Fruit fly (Drosophila melanogaster) whole organism, prepupa: Measurements from ENCODE around the gene Pten.

Experiments used
- Blimp-1 ChIP-seq: fragments of 200-800 bp; sonication (Bioruptor generic); optimal IDR thresholded peaks from 3 replicates; lab custom pipeline; 2017; ENCODE audit warnings: missing biosample characterization, missing genetic modification characterization, mild to moderate bottlenecking, moderate library complexity, missing genetic modification reagents
- CG10631 ChIP-seq: fragments of 200-800 bp; sonication (Bioruptor generic); optimal IDR thresholded peaks from 2 replicates; lab custom pipeline; 2016; ENCODE audit warnings: missing biosample characterization, missing genetic modification characterization
- CG11762 ChIP-seq: fragments of 200-800 bp; sonication (Bioruptor generic); optimal IDR thresholded peaks from 3 replicates; lab custom pipeline; 2016; ENCODE audit warnings: missing biosample characterization, missing genetic modification characterization; ENCODE audit not compliant: insufficient read depth
- CG15336 ChIP-seq: fragments of 200-800 bp; sonication (Bioruptor generic); IDR thresholded peaks from 2 replicates; pipeline ENCODE4 v1.3.6; 2022; ENCODE audit warnings: missing biosample characterization, missing genetic modification characterization
- CG1621 ChIP-seq: fragments of 200-800 bp; sonication (Bioruptor generic); optimal IDR thresholded peaks from 3 replicates; lab custom pipeline; 2018; ENCODE audit warnings: missing biosample characterization, mild to moderate bottlenecking, missing genetic modification characterization
- CG16779 ChIP-seq: fragments of 200-800 bp; sonication (Bioruptor generic); optimal IDR thresholded peaks from 3 replicates; lab custom pipeline; 2017; ENCODE audit warnings: missing biosample characterization, mild to moderate bottlenecking, missing genetic modification characterization
- CG3032 ChIP-seq: fragments of 200-800 bp; optimal IDR thresholded peaks from 2 replicates; lab custom pipeline; 2019; ENCODE audit warnings: missing biosample characterization, mild to moderate bottlenecking, missing genetic modification characterization, moderate library complexity
- CG31627 ChIP-seq: fragments of 200-800 bp; sonication (Bioruptor generic); optimal IDR thresholded peaks from 3 replicates; lab custom pipeline; 2016; ENCODE audit warnings: missing biosample characterization, missing genetic modification characterization
- CG4318 ChIP-seq: fragments of 200-800 bp; sonication (Bioruptor generic); optimal IDR thresholded peaks from 3 replicates; lab custom pipeline; 2017; ENCODE audit warnings: missing biosample characterization, mild to moderate bottlenecking, missing genetic modification characterization
- CG6276 ChIP-seq: fragments of 200-800 bp; sonication (Bioruptor generic); optimal IDR thresholded peaks from 2 replicates; lab custom pipeline; 2017; ENCODE audit warnings: missing biosample characterization, mild to moderate bottlenecking, missing genetic modification characterization
- CG6808 ChIP-seq: fragments of 200-800 bp; sonication (Bioruptor generic); optimal IDR thresholded peaks from 3 replicates; lab custom pipeline; 2017; ENCODE audit warnings: missing biosample characterization, missing genetic modification characterization, mild to moderate bottlenecking, moderate library complexity, missing genetic modification reagents
- CG6854 ChIP-seq: fragments of 200-800 bp; sonication (Bioruptor generic); optimal IDR thresholded peaks from 2 replicates; lab custom pipeline; 2017; ENCODE audit warnings: missing biosample characterization, mild to moderate bottlenecking, missing genetic modification characterization
- CG7368 ChIP-seq: fragments of 200-800 bp; sonication (Bioruptor generic); optimal IDR thresholded peaks from 3 replicates; lab custom pipeline; 2016; ENCODE audit warnings: missing biosample characterization, missing genetic modification characterization
- CG8119 ChIP-seq: fragments of 200-800 bp; sonication (Bioruptor generic); IDR thresholded peaks from 3 replicates; pipeline ENCODE4 v1.3.6; 2022; ENCODE audit warnings: missing biosample characterization, missing genetic modification characterization
- CG8319 ChIP-seq: fragments of 200-800 bp; sonication (Bioruptor generic); optimal IDR thresholded peaks from 3 replicates; lab custom pipeline; 2016; ENCODE audit warnings: missing biosample characterization, missing genetic modification characterization
- CG9139 ChIP-seq: fragments of 200-800 bp; sonication (Bioruptor generic); optimal IDR thresholded peaks from 3 replicates; lab custom pipeline; 2017; ENCODE audit warnings: missing biosample characterization, mild to moderate bottlenecking, missing genetic modification characterization
- Eip75B ChIP-seq: fragments of 200-800 bp; sonication (Bioruptor generic); optimal IDR thresholded peaks from 3 replicates; lab custom pipeline; 2016; ENCODE audit warnings: missing biosample characterization, missing genetic modification characterization
- Eip78C ChIP-seq: fragments of 200-800 bp; sonication (Bioruptor generic); peaks from one replicate; lab custom pipeline; 2016; ENCODE audit warnings: missing biosample characterization, missing genetic modification characterization
- Eip93F ChIP-seq: fragments of 200-800 bp; sonication (Bioruptor generic); optimal IDR thresholded peaks from 2 replicates; lab custom pipeline; 2016; ENCODE audit warnings: missing biosample characterization, mild to moderate bottlenecking, missing genetic modification characterization
- Ets96B ChIP-seq: fragments of 200-800 bp; optimal IDR thresholded peaks from 2 replicates; lab custom pipeline; 2019; ENCODE audit warnings: missing biosample characterization, mild to moderate bottlenecking, missing genetic modification characterization, moderate library complexity
- Hr38 ChIP-seq: sonication (Bioruptor generic); optimal IDR thresholded peaks from 2 replicates; lab custom pipeline; 2016; ENCODE audit warnings: missing biosample characterization, missing genetic modification characterization
- Lpt ChIP-seq: fragments of 200-800 bp; sonication (Bioruptor generic); optimal IDR thresholded peaks from 3 replicates; lab custom pipeline; 2016; ENCODE audit warnings: missing biosample characterization, missing genetic modification characterization
- Met ChIP-seq: fragments of 200-800 bp; sonication (Bioruptor generic); optimal IDR thresholded peaks from 3 replicates; lab custom pipeline; 2016; ENCODE audit warnings: missing biosample characterization, missing genetic modification characterization
- OdsH ChIP-seq: fragments of 200-800 bp; sonication (Bioruptor generic); optimal IDR thresholded peaks from 3 replicates; lab custom pipeline; 2016; ENCODE audit warnings: missing biosample characterization, missing genetic modification characterization
- cyc ChIP-seq: fragments of 200-800 bp; sonication (Bioruptor generic); optimal IDR thresholded peaks from 3 replicates; lab custom pipeline; 2016; ENCODE audit warnings: missing biosample characterization, missing genetic modification characterization
- dsx ChIP-seq: fragments of 200-800 bp; optimal IDR thresholded peaks from 3 replicates; lab custom pipeline; 2019; ENCODE audit warnings: missing biosample characterization, mild to moderate bottlenecking, missing genetic modification characterization, moderate library complexity; ENCODE audit not compliant: poor library complexity, severe bottlenecking
- esn ChIP-seq: fragments of 200-800 bp; sonication (Bioruptor generic); optimal IDR thresholded peaks from 2 replicates; lab custom pipeline; 2016; ENCODE audit warnings: missing biosample characterization, mild to moderate bottlenecking, missing genetic modification characterization, moderate library complexity
- fd85E ChIP-seq: fragments of 200-800 bp; sonication (Bioruptor generic); optimal IDR thresholded peaks from 3 replicates; lab custom pipeline; 2016; ENCODE audit warnings: missing biosample characterization, missing genetic modification characterization
- fkh ChIP-seq: fragments of 200-800 bp; sonication (Bioruptor generic); optimal IDR thresholded peaks from 3 replicates; lab custom pipeline; 2017; ENCODE audit warnings: missing biosample characterization, mild to moderate bottlenecking, missing genetic modification characterization, moderate library complexity
- lz ChIP-seq: fragments of 200-800 bp; sonication (Bioruptor generic); optimal IDR thresholded peaks from 3 replicates; lab custom pipeline; 2016; ENCODE audit warnings: missing biosample characterization, missing genetic modification characterization
- net ChIP-seq: fragments of 200-800 bp; sonication (Bioruptor generic); optimal IDR thresholded peaks from 3 replicates; lab custom pipeline; 2016; ENCODE audit warnings: missing biosample characterization, missing genetic modification characterization
- pdm3 ChIP-seq: fragments of 200-800 bp; sonication (Bioruptor generic); optimal IDR thresholded peaks from 3 replicates; lab custom pipeline; 2016; ENCODE audit warnings: missing biosample characterization, missing genetic modification characterization
- salr ChIP-seq, 2 experiments: fragments of 200-800 bp; sonication (Bioruptor generic); optimal IDR thresholded peaks; 3 replicates each; lab custom pipeline; 2016 to 2018; ENCODE audit warnings: missing biosample characterization in 2 of 2, missing genetic modification characterization in 2 of 2, mild to moderate bottlenecking in 1 of 2
- spab ChIP-seq: fragments of 200-800 bp; sonication (Bioruptor generic); optimal IDR thresholded peaks from 2 replicates; lab custom pipeline; 2017; ENCODE audit warnings: missing biosample characterization, mild to moderate bottlenecking, missing genetic modification characterization, missing genetic modification reagents
- svp ChIP-seq: fragments of 200-800 bp; sonication (Bioruptor generic); peaks from one replicate; lab custom pipeline; 2016; ENCODE audit warnings: missing biosample characterization, missing genetic modification characterization
- vri ChIP-seq: fragments of 200-800 bp; sonication (Bioruptor generic); optimal IDR thresholded peaks from 3 replicates; lab custom pipeline; 2016; ENCODE audit warnings: missing biosample characterization, mild to moderate bottlenecking, missing genetic modification characterization

Gene Pten

DNA sequence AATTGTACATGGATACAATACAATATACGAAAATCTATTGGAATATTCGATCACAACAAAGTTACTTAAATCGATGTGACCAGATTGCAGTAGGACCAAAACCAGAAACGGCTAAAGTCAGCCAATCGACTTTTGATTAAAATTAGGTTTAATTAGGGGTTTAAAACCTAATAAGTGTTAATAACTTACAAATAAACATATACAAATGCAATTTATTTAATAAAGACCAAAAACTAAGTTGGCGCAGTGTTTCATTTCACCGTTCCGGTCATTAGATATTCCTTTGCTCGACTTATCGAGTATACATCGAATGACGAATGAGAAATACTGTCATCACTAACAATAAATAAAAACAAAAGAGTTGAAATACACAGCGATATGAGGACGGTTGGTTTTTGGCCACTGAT lies 10.4 kb downstream of the Pten start, which contains the start of the genes bsk and CG31717:
Gene bsk (minus strand): TSS at position 61 of the 407 bp plus-strand sequence.
Gene CG31717 (plus strand): TSS at position 297 of the 407 bp plus-strand sequence.
- no peak for TF ChIP-seq Ets96B
- TF ChIP-seq cyc (GFP tag; lab: Kevin White, UChicago), result no peak
- TF ChIP-seq Eip78C, result peak; percentile 79
- TF ChIP-seq dsx (GFP tag; lab: Kevin White, UChicago), result peak; percentile 97
- no peak for TF ChIP-seq Hr38 (GFP tag; lab: Kevin White, UChicago)
- TF ChIP-seq CG16779 (tag; lab: Kevin White, UChicago), result no peak
- no peak; the same call in 1 of the 2 replicates for TF ChIP-seq CG15336 (GFP tag; lab: Robert Waterston, UW)
- no peak for TF ChIP-seq CG6808 (GFP tag; lab: Kevin White, UChicago)
- no peak for TF ChIP-seq Blimp-1 (GFP tag; lab: Kevin White, UChicago)
- TF ChIP-seq net, result no peak
- TF ChIP-seq lz (GFP tag; lab: Kevin White, UChicago), result peak; percentile 10
- no peak for TF ChIP-seq Eip93F
- TF ChIP-seq vri (GFP tag; lab: Kevin White, UChicago), result no peak
- no peak for TF ChIP-seq CG1621 (tag; lab: Kevin White, UChicago)
- TF ChIP-seq CG10631 (GFP tag; lab: Kevin White, UChicago), result no peak
- TF ChIP-seq CG6854 (GFP tag; lab: Kevin White, UChicago), result no peak
- TF ChIP-seq esn (GFP tag; lab: Kevin White, UChicago), result peak; percentile 6
- TF ChIP-seq CG7368, result no peak
- TF ChIP-seq fkh (GFP tag; lab: Kevin White, UChicago), result peak; percentile 36
- TF ChIP-seq CG8319 (GFP tag; lab: Kevin White, UChicago), result no peak
- no peak for TF ChIP-seq spab (GFP tag; lab: Kevin White, UChicago)
- TF ChIP-seq pdm3 (GFP tag; lab: Kevin White, UChicago), result no peak
- TF ChIP-seq CG3032 (tag; lab: Kevin White, UChicago), result no peak
- TF ChIP-seq CG11762, result no peak
- no peak for TF ChIP-seq OdsH
- TF ChIP-seq Eip75B (GFP tag; lab: Kevin White, UChicago), result no peak
- TF ChIP-seq CG31627, result no peak
- TF ChIP-seq, all 60 proteins: peak for 5

DNA sequence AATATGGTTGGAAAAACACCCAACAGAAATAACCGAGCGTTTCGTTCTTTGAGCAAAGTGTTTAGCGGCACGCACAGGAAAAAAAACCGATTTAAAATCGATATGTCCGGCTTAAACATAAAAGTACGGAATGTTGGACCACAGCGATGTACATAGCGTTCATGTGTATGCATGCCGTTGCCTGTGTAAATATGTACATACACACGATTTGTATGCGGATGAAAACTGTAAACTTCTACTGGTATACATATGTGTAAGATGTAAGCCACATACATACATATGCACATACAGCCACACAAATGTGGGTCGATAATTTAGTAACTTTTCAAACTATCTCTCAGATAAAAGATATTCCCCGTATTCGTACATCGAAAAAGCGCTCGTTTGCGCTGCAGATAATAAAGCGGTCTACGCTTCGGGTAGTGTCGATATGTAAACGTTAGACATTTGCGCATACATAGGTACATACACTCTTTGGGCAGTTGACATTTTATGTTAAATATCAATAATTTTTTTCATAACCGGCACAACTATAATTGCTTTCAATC lies 11.1 kb downstream of the Pten start:
- TF ChIP-seq fkh (GFP tag; lab: Kevin White, UChicago), result peak; percentile 94
- TF ChIP-seq CG31627, result no peak

DNA sequence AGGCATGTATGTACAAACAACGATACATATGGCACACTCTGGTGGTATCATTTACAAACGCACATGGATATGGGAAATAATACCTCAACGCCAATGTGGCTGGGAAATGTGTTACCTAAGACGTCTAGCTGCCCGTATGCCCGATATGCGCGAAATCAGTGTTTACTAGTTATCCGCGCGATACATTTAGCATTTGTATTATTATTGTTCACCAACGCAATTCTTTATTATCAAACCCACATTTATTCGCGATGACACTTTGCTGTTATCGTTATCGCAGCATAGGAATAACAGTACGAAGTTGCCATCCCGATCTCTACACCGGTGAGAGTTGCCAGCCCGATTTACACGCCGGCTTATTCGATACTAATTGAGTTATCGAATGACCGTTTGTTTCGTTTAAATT lies 14.1 kb downstream of the Pten start, which contains the start of gene chico:
Gene chico (minus strand): TSS at position 294 of the 406 bp plus-strand sequence.
- TF ChIP-seq fd85E (GFP tag; lab: Kevin White, UChicago), result no peak

dm6 chr2L:10238726-10239652 lies 21.9 kb downstream of the Pten start, which contains the start of gene me31B:
TSS of gene me31B (plus strand) at chr2L:10239341.
- TF ChIP-seq CG9139 (no peak), Blimp-1 (GFP tag; lab: Kevin White, UChicago) (no peak), Met (GFP tag; lab: Kevin White, UChicago) (no peak), Eip93F (peak; percentile 7), CG6276 (GFP tag; lab: Kevin White, UChicago) (no peak), vri (GFP tag; lab: Kevin White, UChicago) (no peak), CG16779 (tag; lab: Kevin White, UChicago) (no peak), Lpt (GFP tag; lab: Kevin White, UChicago) (no peak), salr (GFP tag; optimal IDR thresholded peaks at IDR 0.05; lab: Kevin White, UChicago) (no peak), lz (GFP tag; lab: Kevin White, UChicago) (no peak), CG15336 (GFP tag; lab: Robert Waterston, UW) (no peak), fkh (GFP tag; lab: Kevin White, UChicago) (no peak), CG4318 (GFP tag; lab: Kevin White, UChicago) (no peak), CG3032 (tag; lab: Kevin White, UChicago) (peak; percentile 14), svp (GFP tag; lab: Kevin White, UChicago) (no peak), CG8119 (no peak), CG31627 (no peak)
- TF ChIP-seq, all 60 proteins: peak for 2
